Worm (Caenorhabditis elegans) whole organism, L4/young adult: ENCODE measurements around the gene F13B9.2.
"Not testable (repeated sequence)": the region's sequence is repeated elsewhere in the genome, so short reads cannot be mapped to it uniquely, and the experiment has no call there.

Source experiments
- W03F9.2 ChIP-seq: fragments of 150-350 bp; optimal IDR thresholded peaks from 2 replicates; lab custom pipeline; 2014; ENCODE audit warnings: missing biosample characterization, missing genetic modification characterization
- dao-5 ChIP-seq: sonication (generic microtip); optimal IDR thresholded peaks from 2 replicates; lab custom pipeline; 2016; ENCODE audit warnings: missing genotype, missing genetic modification characterization, moderate library complexity, missing compliant biosample characterization
- him-1 ChIP-seq: sonication (generic microtip); optimal IDR thresholded peaks from 2 replicates; lab custom pipeline; 2016; ENCODE audit warnings: missing genotype, missing genetic modification reagents, missing genetic modification characterization, missing compliant biosample characterization

F13B9.2 gene

DNA sequence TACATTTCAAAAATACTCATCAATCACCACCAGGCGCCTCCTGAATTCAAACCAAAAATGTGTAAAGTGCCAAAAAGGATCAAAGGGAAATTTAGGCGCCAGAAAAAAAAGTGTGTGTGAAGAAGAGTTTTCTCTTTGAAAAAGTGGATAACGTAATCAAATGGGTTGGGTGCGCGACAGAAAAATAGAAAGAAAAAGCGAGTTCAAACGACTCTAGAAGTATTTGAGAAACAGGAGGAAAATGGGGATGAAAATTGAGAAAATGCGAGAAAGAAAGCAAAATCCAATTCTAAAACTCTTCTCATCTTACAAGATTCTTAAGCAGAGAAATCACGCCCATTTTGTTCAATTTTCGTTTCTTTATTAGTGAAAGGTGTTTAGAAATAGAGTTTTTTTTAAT lies 23.0 kb downstream of the F13B9.2 start:
- TF ChIP-seq dao-5 (tag; lab: Kevin White, UChicago) (no peak), him-1 (no peak), W03F9.2 (tag; lab: Kevin White, UChicago) (no peak)

DNA sequence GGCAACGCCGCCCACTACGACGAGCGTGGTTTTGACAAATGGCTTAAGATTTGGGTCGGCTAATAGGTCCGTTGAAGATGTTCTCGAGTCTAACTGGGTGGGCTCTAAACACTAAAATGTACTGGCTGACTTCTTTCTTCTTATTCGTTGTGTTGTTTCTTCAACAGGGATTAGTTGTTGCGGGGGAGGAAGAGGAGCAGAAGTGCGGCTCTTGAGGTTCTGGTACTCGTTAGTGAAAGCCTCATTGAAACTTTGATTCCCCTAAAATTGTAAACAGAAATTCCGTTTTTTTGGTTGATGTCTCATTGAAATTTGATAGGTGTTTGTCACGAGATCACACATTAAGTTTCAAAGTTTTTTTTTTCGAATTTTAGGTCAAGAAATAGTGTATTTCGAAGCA lies 25.3 kb downstream of the F13B9.2 start:
- TF ChIP-seq dao-5 (tag; lab: Kevin White, UChicago) (no peak), W03F9.2 (tag; lab: Kevin White, UChicago) (no peak), him-1 (no peak)

DNA sequence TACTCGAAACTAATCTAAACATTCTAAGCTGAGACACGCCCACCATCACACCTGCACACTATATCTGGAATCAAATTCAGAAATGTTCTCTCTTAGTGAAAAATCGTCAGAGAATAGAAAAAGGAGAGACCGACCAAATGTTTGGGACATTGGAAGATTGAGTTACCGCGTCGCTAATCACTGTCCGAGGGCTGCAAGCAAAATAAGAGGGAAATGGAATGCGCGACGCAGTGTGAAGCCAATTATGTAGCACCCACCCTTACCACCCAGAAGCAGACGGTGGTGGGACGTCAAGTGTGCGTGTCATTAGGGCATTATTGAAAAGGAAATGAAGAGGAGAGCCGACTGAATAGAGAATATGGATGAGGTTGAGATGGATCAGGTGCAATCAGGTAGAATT lies 26.1 kb downstream of the F13B9.2 start:
- no peak for TF ChIP-seq him-1
- no peak for TF ChIP-seq dao-5 (tag; lab: Kevin White, UChicago)
- TF ChIP-seq W03F9.2 (tag; lab: Kevin White, UChicago): no peak

DNA sequence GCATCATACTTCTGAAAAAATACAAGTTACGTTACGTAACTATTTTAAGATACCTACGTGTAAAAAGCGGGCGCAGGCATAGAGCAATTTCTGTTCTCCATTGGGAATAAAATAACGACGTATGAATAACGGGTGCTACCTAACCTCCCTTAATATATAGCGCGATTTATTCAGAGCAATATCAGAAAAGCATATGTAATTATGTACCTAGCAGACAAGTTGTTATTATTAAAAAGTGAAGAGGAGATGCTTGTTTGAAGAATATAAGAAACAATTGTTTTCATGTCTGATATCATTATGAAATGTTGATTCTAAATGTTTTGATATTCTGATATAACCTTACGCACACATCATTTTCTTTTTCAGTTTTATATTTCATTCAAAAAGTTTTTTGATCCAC lies 33.5 kb downstream of the F13B9.2 start, which contains the start of gene srh-11:
Gene srh-11, minus strand, starts transcription at position 101 of the 400 bp plus-strand sequence.
- TF ChIP-seq dao-5 (tag; lab: Kevin White, UChicago) (no peak), W03F9.2 (tag; lab: Kevin White, UChicago) (no peak), him-1 (no peak)

DNA sequence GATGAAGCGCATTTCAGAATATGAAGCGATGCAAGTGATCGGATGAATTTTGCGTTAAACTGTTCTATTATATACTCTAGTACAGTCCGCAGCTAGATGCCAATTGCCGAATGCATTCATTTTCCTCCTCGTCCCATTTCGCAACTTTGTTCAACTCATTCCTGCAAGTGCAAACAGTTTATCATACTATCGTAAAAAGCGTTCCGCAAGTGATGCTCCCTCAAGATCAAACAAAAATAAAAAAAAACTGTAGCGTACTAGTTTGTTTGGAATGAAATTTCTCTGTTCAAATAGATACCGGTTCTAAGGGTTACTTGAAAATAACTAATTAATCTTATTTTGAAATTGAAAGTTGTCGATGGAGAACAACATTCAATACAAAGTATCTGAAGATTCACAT lies 35.4 kb downstream of the F13B9.2 start, which contains the start of gene pqn-57:
Gene pqn-57, minus strand, starts transcription at position 101 of the 400 bp plus-strand sequence.
- TF ChIP-seq dao-5 (tag; lab: Kevin White, UChicago) (no peak), him-1 (no peak), W03F9.2 (tag; lab: Kevin White, UChicago) (no peak)

DNA sequence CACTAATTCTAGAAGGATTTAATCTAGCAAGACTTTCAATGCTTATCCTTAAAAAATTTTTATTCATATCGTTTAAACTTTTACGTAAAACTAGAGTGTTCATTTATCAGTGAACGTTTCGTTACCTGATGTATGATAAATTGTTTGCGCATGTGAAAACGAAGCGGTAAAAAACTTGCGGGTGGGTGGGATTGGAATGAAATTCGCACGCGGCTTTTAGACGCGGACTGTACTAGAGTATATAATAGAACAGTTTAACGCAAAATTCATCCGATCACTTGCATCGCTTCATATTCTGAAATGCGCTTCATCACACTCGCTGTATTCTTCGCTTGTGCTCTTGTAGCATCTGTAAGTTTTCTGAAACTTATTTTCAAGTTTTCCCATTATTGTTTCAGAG lies 36.3 kb downstream of the F13B9.2 start, which contains the start of gene abu-9:
Gene abu-9, plus strand, starts transcription at position 301 of the 400 bp plus-strand sequence.
- not testable (repeated sequence) for TF ChIP-seq him-1; W03F9.2 (tag; lab: Kevin White, UChicago); dao-5 (tag; lab: Kevin White, UChicago)

DNA sequence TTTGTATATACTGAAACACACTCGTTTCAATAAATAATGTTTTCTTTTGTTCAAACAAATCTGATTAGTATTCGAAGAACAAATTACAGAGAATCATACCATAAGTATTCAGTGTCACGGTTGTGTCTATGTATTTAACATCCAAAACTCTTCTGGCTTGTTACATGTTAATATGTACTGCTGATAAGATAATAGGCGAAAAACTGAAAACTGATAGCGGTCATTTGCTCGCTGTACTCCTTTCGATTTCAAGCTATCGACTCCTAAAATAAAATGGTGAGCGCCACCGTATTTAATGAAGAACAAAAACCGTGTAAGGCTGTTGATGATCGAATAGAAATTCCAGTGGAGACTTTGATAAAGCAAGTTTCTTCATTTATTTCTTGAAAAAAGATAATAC lies 37.9 kb downstream of the F13B9.2 start, which contains the start of gene R09F10.1:
Gene R09F10.1, plus strand, starts transcription at position 222 of the 400 bp plus-strand sequence.
- no peak for TF ChIP-seq W03F9.2 (tag; lab: Kevin White, UChicago)
- no peak for TF ChIP-seq dao-5 (tag; lab: Kevin White, UChicago)
- TF ChIP-seq him-1: no peak

DNA sequence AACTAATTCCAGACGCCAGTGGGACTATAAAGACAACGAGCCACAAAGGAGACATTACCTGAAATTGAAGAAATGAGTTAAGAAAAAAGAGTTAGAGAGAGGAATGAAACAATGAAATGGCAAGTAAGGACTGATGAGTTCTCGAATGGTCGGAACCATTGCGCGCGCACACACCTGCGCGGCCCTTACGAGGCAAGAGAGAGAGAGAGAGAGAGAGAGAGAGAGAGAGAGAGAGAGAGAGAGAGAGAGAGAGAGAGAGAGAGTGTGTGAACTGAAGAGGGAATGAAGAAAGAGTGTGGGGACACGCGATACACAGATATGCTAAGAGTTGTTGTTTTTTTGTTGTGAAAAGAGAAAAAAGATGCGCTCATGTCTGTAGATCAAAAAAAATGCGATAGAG lies 40.9 kb downstream of the F13B9.2 start, which contains the start of gene R09F10.8:
Gene R09F10.8, minus strand, starts transcription at position 58 of the 400 bp plus-strand sequence.
- no peak for TF ChIP-seq dao-5 (tag; lab: Kevin White, UChicago)

DNA sequence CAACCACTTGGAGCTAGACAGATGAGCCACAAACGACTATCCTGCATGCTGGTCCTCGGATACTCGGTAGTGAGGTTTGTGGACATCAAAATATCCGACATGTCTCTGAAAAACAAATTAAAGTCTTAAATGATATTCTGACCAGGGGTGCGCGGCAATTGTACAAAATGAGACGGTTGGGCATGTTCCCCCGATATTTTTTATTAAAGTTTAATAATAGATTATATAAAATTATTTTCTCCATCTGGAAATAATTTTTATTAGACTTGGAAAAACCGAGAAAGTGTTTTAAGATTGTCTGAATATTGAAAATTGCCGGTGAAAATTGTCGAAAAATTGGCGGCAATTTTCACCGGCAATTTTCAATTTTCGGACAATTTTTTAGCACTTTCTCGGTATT lies 42.3 kb downstream of the F13B9.2 start, which contains the start of gene F55E10.4:
Gene F55E10.4, minus strand, starts transcription at position 101 of the 400 bp plus-strand sequence.
- TF ChIP-seq him-1 (no peak), W03F9.2 (tag; lab: Kevin White, UChicago) (no peak), dao-5 (tag; lab: Kevin White, UChicago) (no peak)
